Fruit fly (Drosophila melanogaster): ENCODE results near the gene CG10068.

DNA sequence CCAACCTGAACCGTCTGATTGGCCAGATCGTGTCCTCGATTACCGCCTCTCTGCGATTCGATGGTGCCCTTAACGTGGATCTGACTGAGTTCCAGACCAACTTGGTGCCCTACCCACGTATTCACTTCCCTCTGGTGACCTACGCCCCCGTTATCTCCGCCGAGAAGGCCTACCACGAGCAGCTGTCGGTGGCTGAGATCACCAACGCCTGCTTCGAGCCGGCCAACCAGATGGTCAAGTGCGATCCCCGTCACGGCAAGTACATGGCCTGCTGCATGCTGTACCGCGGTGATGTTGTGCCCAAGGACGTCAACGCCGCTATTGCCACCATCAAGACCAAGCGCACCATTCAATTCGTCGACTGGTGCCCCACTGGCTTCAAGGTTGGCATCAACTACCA lies 39.9 kb downstream of the CG10068 start:
- no peak for TF ChIP-seq fd96Ca (GFP tag; IDR thresholded peaks at IDR 0.05)
- TF ChIP-seq CG34367 (tag; optimal IDR thresholded peaks at IDR 0.05): no peak
- TF ChIP-seq CG8301 (tag; optimal IDR thresholded peaks at IDR 0.05): no peak
- TF ChIP-seq rn (GFP tag; IDR thresholded peaks at IDR 0.05): no peak
- TF ChIP-seq CG9948 (tag; optimal IDR thresholded peaks at IDR 0.05): no peak
- TF ChIP-seq Ets98B (GFP tag; IDR thresholded peaks at IDR 0.05): no peak
- no peak for TF ChIP-seq CG17806 (tag; optimal IDR thresholded peaks at IDR 0.05)
- no peak for TF ChIP-seq CG32121 (GFP tag; IDR thresholded peaks at IDR 0.05)
- TF ChIP-seq Snoo (tag; optimal IDR thresholded peaks at IDR 0.05): no peak
- TF ChIP-seq CG13204 (GFP tag; optimal IDR thresholded peaks at IDR 0.05): no peak
- no peak for TF ChIP-seq CG15710 (tag; optimal IDR thresholded peaks at IDR 0.05)
- TF ChIP-seq EcR (GFP tag; optimal IDR thresholded peaks at IDR 0.05): no peak
- TF ChIP-seq D1 (tag; optimal IDR thresholded peaks at IDR 0.05): no peak
